Worm (Caenorhabditis elegans): ENCODE measurements around the gene him-8.

DNA sequence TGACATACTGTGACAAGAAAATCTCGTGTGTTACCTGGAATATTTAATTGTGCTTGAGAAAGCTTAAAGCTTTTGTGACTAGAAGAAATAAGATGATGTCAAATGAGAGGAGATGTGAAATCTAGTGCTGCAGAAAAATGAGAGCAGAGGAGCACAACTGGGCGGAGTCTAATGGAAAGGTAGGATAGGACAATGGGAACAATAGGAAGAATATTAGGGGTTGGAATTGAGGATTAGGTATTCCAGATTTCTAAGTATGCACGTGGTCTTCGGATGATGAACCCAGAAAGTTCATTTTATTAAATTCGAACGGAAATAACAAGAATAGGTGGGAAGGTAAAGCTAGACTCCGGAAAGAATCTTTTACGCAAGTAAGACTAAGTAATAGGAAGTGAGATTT is 31.9 kb downstream of the him-8 start, which contains the start of gene C43F9.7:
- no peak for TF ChIP-seq lir-3 (tag; optimal IDR thresholded peaks at IDR 0.05)
- TF ChIP-seq ZK546.5 (tag; optimal IDR thresholded peaks at IDR 0.05) = no peak

All from whole organism, L4 larva.